Worm (Caenorhabditis elegans): ENCODE results near the gene ugt-41.

ugt-41 gene

DNA sequence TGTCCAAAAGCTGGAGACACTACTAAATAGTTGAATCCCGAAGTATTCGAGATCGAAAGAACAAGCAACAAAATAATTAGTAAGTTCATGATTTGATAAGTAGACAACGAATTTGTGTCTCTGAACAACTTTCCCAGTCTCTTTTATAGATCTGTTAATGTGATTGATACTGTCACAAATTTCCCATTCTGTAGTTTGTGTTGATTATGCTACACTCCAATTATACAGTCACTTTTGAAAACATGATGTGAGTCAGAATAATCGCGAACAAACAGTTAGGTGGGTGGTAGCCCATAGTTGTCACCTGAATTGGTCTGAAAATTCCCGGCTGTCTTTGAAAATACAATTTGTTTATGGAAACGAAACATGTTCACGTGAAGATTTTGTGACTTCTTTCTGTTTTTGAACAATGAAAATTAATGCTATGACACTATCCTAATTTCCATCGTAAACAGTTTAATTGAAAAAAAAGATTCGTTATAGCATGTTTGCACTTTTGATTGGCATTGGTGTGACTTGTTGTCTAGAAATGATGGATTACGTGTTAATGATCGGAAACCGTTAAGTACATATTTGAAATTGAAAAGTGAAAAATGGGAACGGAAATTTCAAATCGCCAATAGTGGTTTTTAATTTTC is at the start of gene ugt-41:
ugt-41 (minus strand) TSS at position 119 of the 638 bp plus-strand sequence.
- no peak for TF ChIP-seq ceh-13 (GFP tag; optimal IDR thresholded peaks at IDR 0.05)
- TF ChIP-seq aly-1 (tag; optimal IDR thresholded peaks at IDR 0.05), result no peak
- TF ChIP-seq flt-1 (GFP tag; IDR thresholded peaks at IDR 0.05), result no peak
- no peak for TF ChIP-seq tbx-37 (GFP tag; conservative IDR thresholded peaks at IDR 0.05)

DNA sequence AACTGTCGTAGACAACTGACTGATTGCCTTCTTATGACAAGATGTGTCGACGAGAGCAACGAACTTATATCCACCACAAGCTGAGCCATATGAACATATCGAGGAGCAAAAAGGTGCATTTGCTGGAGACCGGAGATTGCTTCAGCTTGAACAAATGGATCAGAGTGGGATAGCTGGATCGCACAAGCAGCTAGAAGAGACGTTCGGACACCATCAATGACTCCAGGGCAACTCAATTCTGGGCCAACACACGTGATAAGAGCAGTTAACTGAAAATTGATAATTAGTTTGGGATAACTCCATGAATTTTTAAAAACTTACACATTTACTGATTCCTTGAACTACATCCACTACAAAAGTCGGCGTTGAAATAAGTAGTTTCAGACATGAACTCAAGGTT is 45.6 kb upstream of the ugt-41 start:
- TF ChIP-seq hmbx-1 (tag; optimal IDR thresholded peaks at IDR 0.05), result no peak
- no peak for TF ChIP-seq pes-1 (GFP tag; IDR thresholded peaks at IDR 0.05)
- TF ChIP-seq F13C5.2 (tag; optimal IDR thresholded peaks at IDR 0.05), result no peak
- TF ChIP-seq ets-7 (tag; optimal IDR thresholded peaks at IDR 0.05), result no peak
- TF ChIP-seq ceh-36 (tag; optimal IDR thresholded peaks at IDR 0.05), result no peak
- no peak for TF ChIP-seq flt-1 (GFP tag; IDR thresholded peaks at IDR 0.05)

DNA sequence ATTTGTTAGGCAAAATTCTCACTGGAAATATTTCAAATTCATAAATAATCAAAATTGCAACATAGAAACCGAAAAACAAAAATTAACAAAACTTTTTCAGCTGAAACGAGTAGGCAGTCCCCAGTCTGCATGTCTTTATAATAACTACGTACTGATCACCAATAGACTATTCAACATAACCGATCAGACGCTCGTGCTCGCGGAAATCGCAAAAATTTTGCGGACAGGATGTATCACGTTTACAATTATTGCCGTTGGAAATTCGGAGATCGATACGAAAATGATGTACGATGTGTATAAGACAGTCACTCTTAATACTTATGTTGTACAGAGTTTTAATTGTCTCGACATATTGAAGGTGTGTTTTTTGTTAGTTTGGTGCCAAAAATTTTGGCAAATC is 38.0 kb upstream of the ugt-41 start:
- no peak for TF ChIP-seq ceh-13 (GFP tag; optimal IDR thresholded peaks at IDR 0.05)
- no peak for TF ChIP-seq hnd-1 (tag; optimal IDR thresholded peaks at IDR 0.05)
- no peak for TF ChIP-seq pes-1 (GFP tag; IDR thresholded peaks at IDR 0.05)
- TF ChIP-seq hmg-4 (GFP tag; optimal IDR thresholded peaks at IDR 0.05), result no peak
- TF ChIP-seq tra-4 (tag; optimal IDR thresholded peaks at IDR 0.05), result no peak
- no peak for TF ChIP-seq sea-1 (GFP tag; conservative IDR thresholded peaks at IDR 0.05)
- no peak for TF ChIP-seq ets-7 (tag; optimal IDR thresholded peaks at IDR 0.05)
- TF ChIP-seq tbx-11 (GFP tag; IDR thresholded peaks at IDR 0.05), result no peak
- no peak for TF ChIP-seq tbx-37 (GFP tag; conservative IDR thresholded peaks at IDR 0.05)
- TF ChIP-seq ceh-36 (tag; optimal IDR thresholded peaks at IDR 0.05), result no peak
- TF ChIP-seq flt-1 (GFP tag; IDR thresholded peaks at IDR 0.05), result no peak
- TF ChIP-seq F13C5.2 (tag; optimal IDR thresholded peaks at IDR 0.05), result no peak
- no peak for TF ChIP-seq aly-1 (tag; optimal IDR thresholded peaks at IDR 0.05)
- TF ChIP-seq ama-1 (optimal IDR thresholded peaks at IDR 0.05), result no peak
- no peak for TF ChIP-seq B0310.2 (tag; optimal IDR thresholded peaks at IDR 0.05)
- TF ChIP-seq scrt-1 (GFP tag; IDR thresholded peaks at IDR 0.05), result no peak
- TF ChIP-seq hmbx-1 (tag; optimal IDR thresholded peaks at IDR 0.05), result no peak

DNA sequence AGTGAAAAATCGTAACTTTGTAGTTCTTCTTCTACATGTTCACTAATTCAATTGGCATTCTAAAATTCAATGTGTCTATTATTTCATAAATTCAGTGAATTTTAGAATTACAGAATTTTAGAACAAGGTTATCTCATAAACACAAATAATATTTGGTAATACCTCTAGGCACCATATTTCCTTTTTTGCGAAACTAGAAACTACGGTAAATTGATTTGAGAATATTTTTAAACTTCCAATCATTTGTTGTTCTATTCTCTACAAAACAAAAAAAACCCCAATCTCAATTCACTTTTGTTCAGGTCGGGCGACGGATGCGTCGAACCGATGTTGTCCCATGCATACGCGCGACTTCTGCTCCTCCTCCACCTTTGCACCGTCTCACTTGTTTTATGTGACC is 36.5 kb upstream of the ugt-41 start, which contains the start of gene F09G2.1:
F09G2.1 (plus strand) TSS at position 301 of the 400 bp plus-strand sequence.
- TF ChIP-seq F13C5.2 (tag; optimal IDR thresholded peaks at IDR 0.05), result no peak
- no peak for TF ChIP-seq sea-1 (GFP tag; conservative IDR thresholded peaks at IDR 0.05)
- no peak for TF ChIP-seq pes-1 (GFP tag; IDR thresholded peaks at IDR 0.05)
- no peak for TF ChIP-seq ceh-13 (GFP tag; optimal IDR thresholded peaks at IDR 0.05)
- TF ChIP-seq B0310.2 (tag; optimal IDR thresholded peaks at IDR 0.05), result no peak
- TF ChIP-seq ceh-36 (tag; optimal IDR thresholded peaks at IDR 0.05), result no peak

DNA sequence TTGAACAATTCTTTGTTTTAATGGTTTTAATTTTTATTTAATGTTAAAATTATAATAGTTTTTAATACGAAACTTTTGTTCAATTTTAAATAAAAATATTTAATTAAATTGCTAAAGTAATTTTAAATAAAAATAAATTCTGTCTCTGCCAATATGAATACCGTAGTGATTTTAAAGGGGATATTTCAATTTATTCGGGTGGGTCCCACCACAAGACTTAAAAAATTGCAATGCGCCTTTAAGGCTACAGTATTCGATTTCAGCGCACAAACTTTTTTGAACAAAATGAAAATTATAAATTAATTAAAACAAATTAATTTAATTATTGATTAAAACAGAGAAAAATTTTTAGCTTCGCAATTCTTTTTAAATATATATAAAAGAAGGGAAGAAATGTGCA is 35.7 kb upstream of the ugt-41 start:
- no peak for TF ChIP-seq ceh-13 (GFP tag; optimal IDR thresholded peaks at IDR 0.05)
- TF ChIP-seq scrt-1 (GFP tag; IDR thresholded peaks at IDR 0.05), result no peak
- no peak for TF ChIP-seq ets-7 (tag; optimal IDR thresholded peaks at IDR 0.05)
- TF ChIP-seq flt-1 (GFP tag; IDR thresholded peaks at IDR 0.05), result no peak
- no peak for TF ChIP-seq hmbx-1 (tag; optimal IDR thresholded peaks at IDR 0.05)
- no peak for TF ChIP-seq aly-1 (tag; optimal IDR thresholded peaks at IDR 0.05)
- no peak for TF ChIP-seq hnd-1 (tag; optimal IDR thresholded peaks at IDR 0.05)
- no peak for TF ChIP-seq tbx-37 (GFP tag; conservative IDR thresholded peaks at IDR 0.05)
- no peak for TF ChIP-seq B0310.2 (tag; optimal IDR thresholded peaks at IDR 0.05)
- TF ChIP-seq sea-1 (GFP tag; conservative IDR thresholded peaks at IDR 0.05), result no peak
- TF ChIP-seq F13C5.2 (tag; optimal IDR thresholded peaks at IDR 0.05), result no peak
- TF ChIP-seq hmg-4 (GFP tag; optimal IDR thresholded peaks at IDR 0.05), result no peak
- no peak for TF ChIP-seq tbx-11 (GFP tag; IDR thresholded peaks at IDR 0.05)
- no peak for TF ChIP-seq pes-1 (GFP tag; IDR thresholded peaks at IDR 0.05)
- TF ChIP-seq tra-4 (tag; optimal IDR thresholded peaks at IDR 0.05), result no peak
- no peak for TF ChIP-seq ceh-36 (tag; optimal IDR thresholded peaks at IDR 0.05)
- TF ChIP-seq ama-1 (optimal IDR thresholded peaks at IDR 0.05), result no peak

DNA sequence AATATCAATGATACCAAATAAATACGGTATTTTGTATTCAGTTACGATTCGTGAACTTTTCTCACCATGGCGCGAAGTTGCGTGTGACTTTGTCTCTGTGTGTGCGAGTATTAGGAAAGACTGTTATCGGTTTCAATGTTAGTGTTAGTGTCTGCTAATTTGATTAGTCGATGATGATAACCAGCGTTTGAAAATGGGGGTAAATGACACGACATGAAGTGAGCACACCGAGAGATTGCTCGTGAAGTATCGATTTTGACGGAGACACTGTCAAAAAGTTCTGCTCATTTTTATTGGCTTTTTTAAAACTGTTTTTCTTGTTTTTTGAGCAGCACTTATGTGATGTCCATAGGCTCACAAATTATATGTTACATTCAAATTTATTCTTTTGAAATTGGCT is 35.0 kb upstream of the ugt-41 start:
- TF ChIP-seq tbx-37 (GFP tag; conservative IDR thresholded peaks at IDR 0.05), result no peak
- TF ChIP-seq ama-1 (optimal IDR thresholded peaks at IDR 0.05), result peak; percentile 21

DNA sequence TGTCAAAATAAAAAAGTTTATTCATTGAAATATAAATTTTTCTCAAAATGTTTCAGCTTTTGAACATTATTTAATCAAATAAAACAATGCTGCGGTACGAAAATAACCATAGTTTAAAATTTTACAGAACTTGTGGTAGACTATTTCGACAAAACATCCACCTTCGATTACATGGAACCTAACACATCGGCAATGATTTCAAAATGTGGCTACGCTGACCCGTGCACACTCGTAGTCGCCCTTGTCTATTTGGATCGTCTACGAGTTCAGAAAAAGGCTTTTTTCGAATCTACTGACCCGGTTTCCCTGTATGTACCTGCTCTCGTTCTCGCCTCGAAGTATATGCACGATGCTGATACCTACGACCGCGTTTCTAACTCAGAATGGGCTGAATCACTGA is 33.6 kb upstream of the ugt-41 start:
- TF ChIP-seq ceh-13 (GFP tag; optimal IDR thresholded peaks at IDR 0.05), result no peak
- no peak for TF ChIP-seq flt-1 (GFP tag; IDR thresholded peaks at IDR 0.05)
- no peak for TF ChIP-seq tbx-11 (GFP tag; IDR thresholded peaks at IDR 0.05)
- TF ChIP-seq hnd-1 (tag; optimal IDR thresholded peaks at IDR 0.05), result no peak
- no peak for TF ChIP-seq tbx-37 (GFP tag; conservative IDR thresholded peaks at IDR 0.05)

DNA sequence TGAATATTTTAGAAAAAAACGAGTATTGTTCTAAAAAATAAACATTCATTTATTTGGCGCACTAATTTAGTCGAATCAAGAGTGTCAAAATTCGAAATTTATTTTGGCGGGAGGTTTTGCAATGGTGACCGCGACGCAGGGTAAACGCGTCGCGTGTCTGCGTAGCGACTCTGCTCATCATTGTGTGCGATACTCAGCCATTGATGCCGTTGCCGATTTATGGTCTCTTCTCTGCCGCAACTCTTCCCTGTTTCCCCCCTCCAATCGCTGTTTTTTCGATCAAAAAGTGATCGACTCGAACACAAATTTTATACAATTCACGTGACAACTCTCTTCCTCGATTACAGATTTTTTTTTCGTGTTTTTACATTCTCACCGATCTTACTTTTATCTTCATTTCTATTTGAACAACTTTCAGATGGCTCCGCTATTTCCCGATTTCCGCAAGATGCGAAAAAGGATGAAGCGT is 33.1 kb upstream of the ugt-41 start, which contains the start of gene F09G2.2:
F09G2.2 (plus strand) TSS at position 419 of the 469 bp plus-strand sequence.
- no peak for TF ChIP-seq ets-7 (tag; optimal IDR thresholded peaks at IDR 0.05)
- TF ChIP-seq hmg-4 (GFP tag; optimal IDR thresholded peaks at IDR 0.05), result peak; percentile 19
- peak; percentile 59 for TF ChIP-seq F13C5.2 (tag; optimal IDR thresholded peaks at IDR 0.05)
- TF ChIP-seq tra-4 (tag; optimal IDR thresholded peaks at IDR 0.05), result no peak
- TF ChIP-seq hnd-1 (tag; optimal IDR thresholded peaks at IDR 0.05), result no peak
- no peak for TF ChIP-seq ceh-36 (tag; optimal IDR thresholded peaks at IDR 0.05)
- no peak for TF ChIP-seq pes-1 (GFP tag; IDR thresholded peaks at IDR 0.05)
- TF ChIP-seq flt-1 (GFP tag; IDR thresholded peaks at IDR 0.05), result 0 out of 2 replicates have a peak, but pooled peaks have one; percentile 12
- TF ChIP-seq sea-1 (GFP tag; conservative IDR thresholded peaks at IDR 0.05), result no peak
- no peak for TF ChIP-seq scrt-1 (GFP tag; IDR thresholded peaks at IDR 0.05)
